Worm (Caenorhabditis elegans) whole organism, L1 larva: ENCODE measurements around the gene F22F4.9.

Experiments
- elt-2 ChIP-seq: sonication (generic microtip); optimal IDR thresholded peaks from 2 replicates; lab custom pipeline; 2016; ENCODE audit warnings: missing genetic modification characterization, mild to moderate bottlenecking, inconsistent platforms, missing compliant biosample characterization, missing genetic modification reagents
- hpl-2 ChIP-seq: fragments of 150-350 bp; optimal IDR thresholded peaks from 2 replicates; lab custom pipeline; 2014; ENCODE audit warnings: missing biosample characterization, missing genetic modification reagents, missing genetic modification characterization
- lsy-2 ChIP-seq, 2 experiments: fragments of 150-350 bp; optimal IDR thresholded peaks; 2 replicates each; lab custom pipeline; 2014; ENCODE audit warnings: missing biosample characterization in 2 of 2, missing genetic modification characterization in 2 of 2
- nhr-28 ChIP-seq: fragments of 150-350 bp; optimal IDR thresholded peaks from 2 replicates; lab custom pipeline; 2014; ENCODE audit warnings: missing biosample characterization, missing genetic modification characterization
- snpc-4 ChIP-seq: fragments of 150-350 bp; optimal IDR thresholded peaks from 2 replicates; lab custom pipeline; 2014; ENCODE audit warnings: missing biosample characterization, missing genetic modification characterization
- snu-23 ChIP-seq: sonication (generic microtip); optimal IDR thresholded peaks from 2 replicates; lab custom pipeline; 2016; ENCODE audit warnings: missing genetic modification characterization, missing compliant biosample characterization
- zag-1 ChIP-seq: fragments of 150-350 bp; optimal IDR thresholded peaks from 2 replicates; lab custom pipeline; 2014; ENCODE audit warnings: missing biosample characterization, missing genetic modification characterization

DNA sequence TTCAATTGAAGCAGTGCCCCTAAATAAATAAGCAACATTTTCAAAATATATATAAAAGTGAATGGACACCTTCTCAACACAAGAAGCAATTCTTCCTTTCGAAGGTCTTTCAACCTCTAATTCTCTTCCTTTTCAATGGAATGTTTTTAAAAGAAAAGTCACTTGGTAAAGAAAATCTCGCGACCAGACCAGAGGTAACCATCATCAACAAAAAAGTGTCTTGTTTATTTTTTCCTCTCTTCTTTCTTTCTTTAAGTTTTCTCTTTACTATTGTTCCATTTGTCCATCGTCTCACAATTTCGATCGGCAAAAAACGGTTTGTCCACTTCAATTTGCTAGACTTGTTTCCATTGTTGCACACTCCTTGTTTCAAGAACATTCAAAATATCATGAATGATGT lies 15.8 kb upstream of the F22F4.9 start, which contains the start of gene C09B8.8:
- TF ChIP-seq elt-2 (tag; lab: Kevin White, UChicago) = no peak
- no peak for TF ChIP-seq zag-1 (tag; lab: Kevin White, UChicago)
- no peak for TF ChIP-seq snu-23 (GFP tag; lab: Kevin White, UChicago)
- TF ChIP-seq hpl-2 (GFP tag; lab: Kevin White, UChicago) = no peak
- TF ChIP-seq lsy-2 (tag; optimal IDR thresholded peaks at IDR 0.05; lab: Kevin White, UChicago) = no peak
- no peak for TF ChIP-seq snpc-4 (tag; lab: Kevin White, UChicago)
- no peak for TF ChIP-seq nhr-28 (tag; lab: Kevin White, UChicago)
